Worm (Caenorhabditis elegans) whole organism, L1 larva: ENCODE measurements around the gene F11D11.12.
"Not testable (repeated sequence)": the region's sequence is repeated elsewhere in the genome, so short reads cannot be mapped to it uniquely, and the experiment has no call there.

Source experiments
- alr-1 ChIP-seq: fragments of 200-800 bp; sonication (Bioruptor generic); optimal IDR thresholded peaks from 2 replicates; lab custom pipeline; 2018; ENCODE audit warnings: borderline replicate concordance, mild to moderate bottlenecking, missing genetic modification characterization, missing compliant biosample characterization
- ama-1 ChIP-seq: fragments of 150-350 bp; optimal IDR thresholded peaks from 2 replicates; lab custom pipeline; 2014
- ceh-82 ChIP-seq, 3 experiments: fragments of 150-350 bp in 1 of 3; sonication (generic microtip) in 2 of 3; optimal IDR thresholded peaks; 2 replicates each; lab custom pipeline; 2014 to 2017; ENCODE audit warnings: missing biosample characterization in 3 of 3, missing genetic modification characterization in 3 of 3
- elt-3 ChIP-seq, 6 experiments: fragments of 150-350 bp in 1 of 6; sonication (generic microtip); optimal IDR thresholded peaks; 2 replicates each; lab custom pipeline; 2017 to 2018; ENCODE audit warnings: missing biosample characterization in 6 of 6, missing genetic modification characterization in 6 of 6, inconsistent platforms in 1 of 6
- jun-1 ChIP-seq: fragments of 150-350 bp; optimal IDR thresholded peaks from 2 replicates; lab custom pipeline; 2014; ENCODE audit warnings: missing biosample characterization, missing genetic modification reagents, missing genetic modification characterization
- lsy-2 ChIP-seq, 2 experiments: fragments of 150-350 bp; optimal IDR thresholded peaks; 2 replicates each; lab custom pipeline; 2014; ENCODE audit warnings: missing biosample characterization in 2 of 2, missing genetic modification characterization in 2 of 2
- mdl-1 ChIP-seq, 2 experiments: fragments of 150-350 bp; optimal IDR thresholded peaks; 2 replicates each; lab custom pipeline; 2014 to 2017; ENCODE audit warnings: missing biosample characterization in 2 of 2, missing genetic modification characterization in 2 of 2, inconsistent platforms in 1 of 2
- nhr-12 ChIP-seq: sonication (generic microtip); optimal IDR thresholded peaks from 2 replicates; lab custom pipeline; 2017; ENCODE audit warnings: missing biosample characterization, missing genetic modification characterization
- pag-3 ChIP-seq: sonication (generic microtip); optimal IDR thresholded peaks from 2 replicates; lab custom pipeline; 2017; ENCODE audit warnings: missing genetic modification characterization, mild to moderate bottlenecking, missing compliant biosample characterization, antibody characterized with exemption, borderline replicate concordance; ENCODE audit not compliant: insufficient read depth
- pqm-1 ChIP-seq: sonication (generic microtip); optimal IDR thresholded peaks from 3 replicates; lab custom pipeline; 2017; ENCODE audit warnings: missing biosample characterization, missing genetic modification characterization
- snpc-4 ChIP-seq: fragments of 150-350 bp; optimal IDR thresholded peaks from 2 replicates; lab custom pipeline; 2014; ENCODE audit warnings: missing biosample characterization, missing genetic modification characterization
- swsn-7 ChIP-seq: sonication (generic microtip); optimal IDR thresholded peaks from 2 replicates; lab custom pipeline; 2016; ENCODE audit warnings: missing genetic modification characterization, missing compliant biosample characterization
- zag-1 ChIP-seq: fragments of 150-350 bp; optimal IDR thresholded peaks from 2 replicates; lab custom pipeline; 2014; ENCODE audit warnings: missing biosample characterization, missing genetic modification characterization
- ztf-11 ChIP-seq, 2 experiments: sonication (generic microtip); optimal IDR thresholded peaks; 2 replicates each; lab custom pipeline; 2016 to 2017; ENCODE audit warnings: missing genetic modification characterization in 2 of 2, missing biosample characterization in 1 of 2, missing compliant biosample characterization in 1 of 2

DNA sequence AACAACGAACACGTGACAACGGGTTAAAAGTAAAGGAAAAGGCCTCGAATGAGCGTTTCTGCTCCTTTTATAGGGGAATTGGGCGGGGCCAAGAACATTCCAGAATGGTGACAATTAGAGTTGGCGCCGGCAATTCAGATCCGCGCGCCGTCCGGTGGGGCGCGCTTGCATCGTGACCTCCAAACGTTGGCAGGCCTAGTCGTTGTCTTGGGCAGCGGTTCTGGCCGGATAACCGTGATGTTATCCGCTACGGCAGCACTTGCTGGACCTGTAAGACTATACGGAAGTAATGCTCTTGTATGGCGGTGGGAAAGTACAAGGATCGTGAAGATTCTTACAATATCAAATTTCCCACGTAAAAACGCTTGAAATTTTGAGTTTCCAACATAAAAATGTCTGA, 25.7 kb downstream of the F11D11.12 start:
- TF ChIP-seq ceh-82 (tag; optimal IDR thresholded peaks at IDR 0.05; lab: Kevin White, UChicago); ama-1 (lab: Kevin White, UChicago); zag-1; pag-3; elt-3 (tag; optimal IDR thresholded peaks at IDR 0.05; lab: Kevin White, UChicago); snpc-4 (tag; lab: Kevin White, UChicago); nhr-12 (tag; lab: Kevin White, UChicago); jun-1 (tag; lab: Kevin White, UChicago); swsn-7 (tag; lab: Kevin White, UChicago); alr-1 (tag; lab: Kevin White, UChicago); lsy-2 (tag; optimal IDR thresholded peaks at IDR 0.05; lab: Kevin White, UChicago); pqm-1 (tag; lab: Kevin White, UChicago); mdl-1 (tag; optimal IDR thresholded peaks at IDR 0.05; lab: Kevin White, UChicago): not testable (repeated sequence)
- TF ChIP-seq ztf-11 (tag; optimal IDR thresholded peaks at IDR 0.05; lab: Kevin White, UChicago) = peak in 1 of 2 experiments; percentile 10
